Fruit fly (Drosophila melanogaster): ENCODE results near the gene ari-1.

Gene ari-1

dm6 chrX:18090333-18090732 is 47.3 kb downstream of the ari-1 start, which contains the start of gene Swt1:
Gene Swt1, minus strand, starts transcription at chrX:18090509.
- TF ChIP-seq cic (GFP tag; optimal IDR thresholded peaks at IDR 0.05) (no peak), Crg-1 (GFP tag; optimal IDR thresholded peaks at IDR 0.05) (no peak), CG1620 (GFP tag; optimal IDR thresholded peaks at IDR 0.05) (no peak), bab1 (GFP tag; optimal IDR thresholded peaks at IDR 0.05) (no peak), CG11617 (GFP tag; optimal IDR thresholded peaks at IDR 0.05) (no peak), Clk (GFP tag; optimal IDR thresholded peaks at IDR 0.05) (no peak), toe (GFP tag; optimal IDR thresholded peaks at IDR 0.05) (no peak), CG5204 (GFP tag; optimal IDR thresholded peaks at IDR 0.05) (no peak), CG12768 (GFP tag; optimal IDR thresholded peaks at IDR 0.05) (no peak), pad (GFP tag; optimal IDR thresholded peaks at IDR 0.05) (no peak), ovo (GFP tag; optimal IDR thresholded peaks at IDR 0.05) (no peak), CG7101 (tag; optimal IDR thresholded peaks at IDR 0.05) (no peak), tj (GFP tag; optimal IDR thresholded peaks at IDR 0.05) (no peak), CG33017 (tag; optimal IDR thresholded peaks at IDR 0.05) (no peak), CG7045 (GFP tag; optimal IDR thresholded peaks at IDR 0.05) (no peak), Mnt (GFP tag; optimal IDR thresholded peaks at IDR 0.05) (no peak), CG14711 (tag; optimal IDR thresholded peaks at IDR 0.05) (no peak), kay (GFP tag; ENCODE audit: borderline replicate concordance) (no peak), cnc (optimal IDR thresholded peaks at IDR 0.05) (no peak), Hr96 (GFP tag; optimal IDR thresholded peaks at IDR 0.05) (no peak)

dm6 chrX:18088432-18088831 is 49.2 kb downstream of the ari-1 start, which contains the start of gene CG7536:
Gene CG7536, minus strand, starts transcription at chrX:18088532.
- TF ChIP-seq ovo (GFP tag; optimal IDR thresholded peaks at IDR 0.05) (no peak), kay (GFP tag; ENCODE audit: borderline replicate concordance) (no peak), toe (GFP tag; optimal IDR thresholded peaks at IDR 0.05) (no peak), Hr96 (GFP tag; optimal IDR thresholded peaks at IDR 0.05) (no peak), tj (GFP tag; optimal IDR thresholded peaks at IDR 0.05) (no peak), bab1 (GFP tag; optimal IDR thresholded peaks at IDR 0.05) (no peak), CG14711 (tag; optimal IDR thresholded peaks at IDR 0.05) (no peak), Crg-1 (GFP tag; optimal IDR thresholded peaks at IDR 0.05) (no peak), CG12768 (GFP tag; optimal IDR thresholded peaks at IDR 0.05) (no peak), CG5204 (GFP tag; optimal IDR thresholded peaks at IDR 0.05) (no peak), CG7101 (tag; optimal IDR thresholded peaks at IDR 0.05) (no peak), Clk (GFP tag; optimal IDR thresholded peaks at IDR 0.05) (no peak), CG33017 (tag; optimal IDR thresholded peaks at IDR 0.05) (no peak), pad (GFP tag; optimal IDR thresholded peaks at IDR 0.05) (no peak), CG11617 (GFP tag; optimal IDR thresholded peaks at IDR 0.05) (no peak)

- TF ChIP-seq CG12768 (GFP tag; optimal IDR thresholded peaks at IDR 0.05): peak; percentile 35
- TF ChIP-seq CG1620 (GFP tag; optimal IDR thresholded peaks at IDR 0.05): peak; percentile 78
- TF ChIP-seq pad (GFP tag; optimal IDR thresholded peaks at IDR 0.05): peak; percentile 74
- TF ChIP-seq Clk (GFP tag; optimal IDR thresholded peaks at IDR 0.05): peak; percentile 32
- TF ChIP-seq tj (GFP tag; optimal IDR thresholded peaks at IDR 0.05): peak; percentile 33
- no peak for TF ChIP-seq cnc (optimal IDR thresholded peaks at IDR 0.05)
- no peak for TF ChIP-seq kay (GFP tag; ENCODE audit: borderline replicate concordance)
- peak; percentile 83 for TF ChIP-seq toe (GFP tag; optimal IDR thresholded peaks at IDR 0.05)
- peak; percentile 84 for TF ChIP-seq CG11617 (GFP tag; optimal IDR thresholded peaks at IDR 0.05)
- TF ChIP-seq CG14711 (tag; optimal IDR thresholded peaks at IDR 0.05): peak; percentile 67
- TF ChIP-seq cic (GFP tag; optimal IDR thresholded peaks at IDR 0.05): peak; percentile 61
- peak; percentile 50 for TF ChIP-seq CG33017 (tag; optimal IDR thresholded peaks at IDR 0.05)
- TF ChIP-seq Mnt (GFP tag; optimal IDR thresholded peaks at IDR 0.05): peak; percentile 96
- peak; percentile 83 for TF ChIP-seq Crg-1 (GFP tag; optimal IDR thresholded peaks at IDR 0.05)
- peak; percentile 86 for TF ChIP-seq Hr96 (GFP tag; optimal IDR thresholded peaks at IDR 0.05)
- TF ChIP-seq ovo (GFP tag; optimal IDR thresholded peaks at IDR 0.05): peak; percentile 78
- peak; percentile 57 for TF ChIP-seq CG7045 (GFP tag; optimal IDR thresholded peaks at IDR 0.05)
- peak; percentile 70 for TF ChIP-seq CG5204 (GFP tag; optimal IDR thresholded peaks at IDR 0.05)
- peak; percentile 63 for TF ChIP-seq bab1 (GFP tag; optimal IDR thresholded peaks at IDR 0.05)
- peak; percentile 85 for TF ChIP-seq CG7101 (tag; optimal IDR thresholded peaks at IDR 0.05)
Observed at dm6 chrX:18085470-18085797, 52.1 kb downstream of the ari-1 start, which contains the start of gene Ada3. Gene Ada3, plus strand, starts transcription at chrX:18085761.

DNA sequence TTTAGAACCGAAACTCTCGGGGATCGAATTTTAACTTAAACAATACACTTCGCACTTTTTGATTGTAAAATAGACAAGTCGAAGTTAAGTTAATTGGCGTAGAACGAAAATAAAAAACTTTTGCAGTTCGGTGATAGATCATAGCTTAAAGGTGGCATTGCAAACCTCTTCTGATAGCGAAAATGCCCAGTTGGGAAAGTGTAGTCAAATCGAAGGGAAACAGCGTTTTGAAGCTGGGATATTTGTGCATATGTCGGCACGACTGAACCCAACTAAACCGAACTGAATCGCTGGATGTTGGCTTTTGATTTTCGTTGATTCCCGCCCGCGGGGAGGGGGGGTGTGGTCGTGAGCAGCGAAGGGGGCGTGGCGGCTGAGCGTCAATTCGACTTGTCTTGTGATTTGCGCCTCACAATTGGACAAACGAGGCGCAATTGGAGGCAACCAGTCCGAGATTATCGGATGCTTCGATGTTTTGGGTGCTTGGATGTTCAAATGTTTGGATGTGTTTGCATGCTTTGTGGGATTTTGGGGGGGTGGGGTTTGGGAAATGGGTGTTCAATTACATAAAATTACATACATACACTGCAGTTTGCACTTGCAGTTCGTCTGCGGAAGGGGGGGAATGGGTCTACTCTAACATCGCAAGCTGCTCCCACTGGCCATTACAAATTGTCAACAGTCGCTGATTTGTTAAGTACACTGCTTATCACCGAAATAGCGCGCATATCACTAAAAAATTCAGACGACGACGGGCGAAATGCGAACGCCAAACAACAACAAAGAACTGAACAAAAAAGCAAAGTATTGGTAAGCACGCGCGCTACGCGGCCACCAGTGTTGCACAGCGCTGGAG is 52.7 kb downstream of the ari-1 start:
- TF ChIP-seq CG7045 (GFP tag; optimal IDR thresholded peaks at IDR 0.05): no peak
- TF ChIP-seq Hr96 (GFP tag; optimal IDR thresholded peaks at IDR 0.05): no peak
- TF ChIP-seq cic (GFP tag; optimal IDR thresholded peaks at IDR 0.05): no peak
- no peak for TF ChIP-seq CG7101 (tag; optimal IDR thresholded peaks at IDR 0.05)
- no peak for TF ChIP-seq bab1 (GFP tag; optimal IDR thresholded peaks at IDR 0.05)
- no peak for TF ChIP-seq cnc (optimal IDR thresholded peaks at IDR 0.05)
- no peak for TF ChIP-seq CG33017 (tag; optimal IDR thresholded peaks at IDR 0.05)
- peak; percentile 46 for TF ChIP-seq tj (GFP tag; optimal IDR thresholded peaks at IDR 0.05)

DNA sequence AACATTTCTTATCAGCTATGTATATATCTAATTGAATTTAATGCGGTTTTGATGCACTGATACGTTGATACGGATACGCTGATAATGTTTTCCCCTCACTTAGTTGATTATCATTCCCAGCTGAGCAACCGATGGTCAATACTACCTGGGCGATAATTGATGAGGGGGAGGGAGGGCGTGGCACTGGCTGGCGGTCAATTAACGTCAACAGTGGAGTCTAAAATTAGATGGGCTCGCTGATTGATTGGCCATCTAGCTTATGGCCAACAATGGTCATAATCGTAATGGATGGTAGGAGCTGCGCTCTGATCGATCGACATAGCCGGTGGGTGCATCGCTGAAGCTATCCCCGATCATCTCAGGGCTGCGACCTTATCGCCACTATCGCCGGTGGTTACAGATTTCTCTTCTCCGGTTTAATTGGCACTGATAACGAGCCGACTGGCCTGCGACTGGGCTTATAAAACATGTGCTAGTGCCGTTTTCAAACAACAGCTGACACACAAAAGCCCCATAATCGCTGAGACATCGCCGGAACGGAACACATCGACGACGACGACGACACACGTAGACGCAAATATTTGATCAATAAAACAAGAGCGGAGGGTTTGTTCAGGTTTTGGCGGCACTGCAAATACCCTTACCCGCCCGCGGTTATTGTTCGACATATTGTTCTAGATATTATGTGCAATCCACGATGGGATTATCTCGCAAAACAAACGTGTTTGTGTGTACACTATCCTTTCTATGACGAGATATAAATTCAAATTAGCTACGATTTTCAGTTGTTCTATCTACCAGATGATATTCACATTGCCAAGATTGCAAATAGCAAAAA is 53.8 kb downstream of the ari-1 start:
- TF ChIP-seq pad (GFP tag; optimal IDR thresholded peaks at IDR 0.05) (no peak), CG5204 (GFP tag; optimal IDR thresholded peaks at IDR 0.05) (no peak), Clk (GFP tag; optimal IDR thresholded peaks at IDR 0.05) (no peak), CG12768 (GFP tag; optimal IDR thresholded peaks at IDR 0.05) (no peak), cnc (optimal IDR thresholded peaks at IDR 0.05) (no peak), CG7045 (GFP tag; optimal IDR thresholded peaks at IDR 0.05) (no peak), CG1620 (GFP tag; optimal IDR thresholded peaks at IDR 0.05) (no peak), Mnt (GFP tag; optimal IDR thresholded peaks at IDR 0.05) (peak; percentile 57), CG11617 (GFP tag; optimal IDR thresholded peaks at IDR 0.05) (peak; percentile 22), CG14711 (tag; optimal IDR thresholded peaks at IDR 0.05) (no peak), kay (GFP tag; ENCODE audit: borderline replicate concordance) (no peak), cic (GFP tag; optimal IDR thresholded peaks at IDR 0.05) (peak; percentile 1), Crg-1 (GFP tag; optimal IDR thresholded peaks at IDR 0.05) (no peak), CG7101 (tag; optimal IDR thresholded peaks at IDR 0.05) (peak; percentile 37), Hr96 (GFP tag; optimal IDR thresholded peaks at IDR 0.05) (no peak), toe (GFP tag; optimal IDR thresholded peaks at IDR 0.05) (no peak), CG33017 (tag; optimal IDR thresholded peaks at IDR 0.05) (no peak), ovo (GFP tag; optimal IDR thresholded peaks at IDR 0.05) (no peak), bab1 (GFP tag; optimal IDR thresholded peaks at IDR 0.05) (peak; percentile 11), tj (GFP tag; optimal IDR thresholded peaks at IDR 0.05) (peak; percentile 7)
